Worm (Caenorhabditis elegans) whole organism, midembryonic: ENCODE measurements around the gene phy-4.

Experiments
- T22C8.4 ChIP-seq: fragments of 200-800 bp; sonication (Bioruptor generic); IDR thresholded peaks from 2 replicates; pipeline ENCODE4 v1.3.6; 2022; ENCODE audit warnings: missing genetic modification characterization, missing compliant biosample characterization
- cog-1 ChIP-seq: sonication (generic microtip); optimal IDR thresholded peaks from 2 replicates; lab custom pipeline; 2016; ENCODE audit warnings: missing genetic modification characterization, missing compliant biosample characterization
- flt-1 ChIP-seq: fragments of 200-800 bp; sonication (Bioruptor generic); IDR thresholded peaks from 2 replicates; pipeline ENCODE4 v1.3.6; 2022; ENCODE audit warnings: missing genetic modification characterization, missing compliant biosample characterization
- klf-2 ChIP-seq: fragments of 200-800 bp; sonication (Bioruptor generic); conservative IDR thresholded peaks from 2 replicates; pipeline ENCODE4 v1.3.6; 2022; ENCODE audit warnings: missing genetic modification reagents, missing genetic modification characterization, missing compliant biosample characterization
- med-1 ChIP-seq: sonication (generic microtip); optimal IDR thresholded peaks from 2 replicates; lab custom pipeline; 2017; ENCODE audit warnings: missing genetic modification characterization, mild to moderate bottlenecking, missing compliant biosample characterization, antibody characterized with exemption, missing genetic modification reagents; ENCODE audit not compliant: insufficient read depth
- ref-1 ChIP-seq: fragments of 200-800 bp; sonication (Bioruptor generic); conservative IDR thresholded peaks from 2 replicates; pipeline ENCODE4 v1.3.6; 2022; ENCODE audit warnings: missing genetic modification reagents, missing genetic modification characterization, missing compliant biosample characterization
- tab-1 ChIP-seq: fragments of 200-800 bp; sonication (Bioruptor generic); IDR thresholded peaks from 2 replicates; pipeline ENCODE4 v1.3.6; 2022; ENCODE audit warnings: missing genetic modification characterization, missing compliant biosample characterization
- ztf-23 ChIP-seq: fragments of 200-800 bp; sonication (Bioruptor generic); IDR thresholded peaks from 2 replicates; pipeline ENCODE4 v1.3.6; 2022; ENCODE audit warnings: missing genetic modification reagents, missing genetic modification characterization, missing compliant biosample characterization
- ztf-29 ChIP-seq: fragments of 200-800 bp; sonication (Bioruptor generic); IDR thresholded peaks from 2 replicates; pipeline ENCODE4 v1.3.6; 2022; ENCODE audit warnings: missing genetic modification reagents, missing genetic modification characterization, missing compliant biosample characterization

phy-4 gene

DNA sequence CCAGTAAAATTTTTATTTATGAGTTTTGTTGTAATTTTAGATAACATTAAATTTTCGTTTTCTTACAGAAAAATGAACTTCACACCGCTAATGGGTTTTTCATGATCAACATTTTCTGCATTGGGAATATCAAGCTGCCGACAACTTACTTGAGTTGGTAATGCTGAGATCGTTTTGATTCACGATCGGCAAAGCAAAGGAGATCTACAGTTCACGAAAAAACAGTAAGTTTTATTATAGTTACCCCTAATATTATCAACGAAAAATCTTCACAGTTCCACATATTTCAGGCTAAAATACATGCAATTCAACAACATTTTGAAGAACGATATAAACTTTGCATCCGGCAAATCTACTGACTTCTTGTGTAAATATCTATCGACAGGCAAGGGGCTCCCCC is 30.9 kb downstream of the phy-4 start, which contains the start of gene Y43F8B.22:
Gene Y43F8B.22, plus strand, starts transcription at position 301 of the 400 bp plus-strand sequence.
- TF ChIP-seq tab-1 (GFP tag; lab: Robert Waterston, UW), result no peak
- TF ChIP-seq flt-1 (GFP tag; lab: Robert Waterston, UW), result no peak
- no peak for TF ChIP-seq ztf-23
- TF ChIP-seq klf-2, result no peak
- no peak for TF ChIP-seq T22C8.4 (GFP tag; lab: Robert Waterston, UW)
- no peak for TF ChIP-seq med-1
- no peak for TF ChIP-seq cog-1 (tag; lab: Kevin White, UChicago)
- no peak for TF ChIP-seq ref-1 (GFP tag; lab: Robert Waterston, UW)
- TF ChIP-seq ztf-29 (GFP tag; lab: Robert Waterston, UW), result no peak

DNA sequence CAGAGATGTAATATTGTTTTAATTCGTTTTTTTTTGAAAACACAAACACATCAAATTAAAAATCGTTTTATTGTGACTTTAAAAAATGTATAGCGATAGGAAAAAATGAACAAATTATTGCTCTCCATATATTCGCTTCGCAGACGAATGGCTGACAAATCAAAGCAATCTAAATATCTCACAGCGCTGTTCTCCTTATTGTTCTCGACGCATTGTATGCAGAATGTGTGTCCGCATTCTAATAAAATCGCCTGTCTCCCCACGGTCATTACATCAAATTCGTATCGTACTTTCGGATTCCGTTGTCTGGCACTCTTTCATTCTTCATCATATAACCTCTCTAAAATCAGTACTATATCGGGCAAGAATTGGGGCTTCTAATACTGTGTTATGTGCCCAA is 35.6 kb downstream of the phy-4 start, which contains the start of gene Y43F8B.9:
Gene Y43F8B.9, plus strand, starts transcription at position 301 of the 400 bp plus-strand sequence.
- TF ChIP-seq med-1 (no peak), ref-1 (GFP tag; lab: Robert Waterston, UW) (no peak), flt-1 (GFP tag; lab: Robert Waterston, UW) (no peak), ztf-23 (no peak), tab-1 (GFP tag; lab: Robert Waterston, UW) (no peak), cog-1 (tag; lab: Kevin White, UChicago) (no peak), T22C8.4 (GFP tag; lab: Robert Waterston, UW) (no peak), ztf-29 (GFP tag; lab: Robert Waterston, UW) (no peak), klf-2 (no peak)

DNA sequence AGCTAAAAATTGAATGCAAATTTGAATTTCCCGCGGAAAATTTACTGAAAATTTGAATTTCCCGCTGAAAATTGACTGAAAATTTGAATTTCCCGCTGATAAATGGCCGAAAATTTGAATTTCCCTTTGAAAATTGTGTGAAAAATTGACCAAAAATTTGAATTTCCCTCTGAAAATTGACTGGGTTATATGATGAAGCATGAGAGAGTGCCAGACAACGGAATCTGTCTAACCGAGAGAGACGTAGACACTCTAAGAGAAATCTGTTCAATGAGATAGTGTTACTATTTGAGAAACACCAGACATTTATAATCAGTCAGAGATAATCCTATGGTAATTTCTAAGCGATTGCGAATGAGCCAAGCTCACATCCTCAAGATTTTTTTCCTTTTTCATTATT is 36.1 kb downstream of the phy-4 start:
- TF ChIP-seq med-1, result no peak
- TF ChIP-seq tab-1 (GFP tag; lab: Robert Waterston, UW), result no peak
- TF ChIP-seq ztf-23, result no peak
- TF ChIP-seq ref-1 (GFP tag; lab: Robert Waterston, UW), result no peak
- TF ChIP-seq klf-2, result no peak
- TF ChIP-seq ztf-29 (GFP tag; lab: Robert Waterston, UW), result no peak
- no peak for TF ChIP-seq cog-1 (tag; lab: Kevin White, UChicago)
- no peak for TF ChIP-seq flt-1 (GFP tag; lab: Robert Waterston, UW)
- TF ChIP-seq T22C8.4 (GFP tag; lab: Robert Waterston, UW), result no peak

DNA sequence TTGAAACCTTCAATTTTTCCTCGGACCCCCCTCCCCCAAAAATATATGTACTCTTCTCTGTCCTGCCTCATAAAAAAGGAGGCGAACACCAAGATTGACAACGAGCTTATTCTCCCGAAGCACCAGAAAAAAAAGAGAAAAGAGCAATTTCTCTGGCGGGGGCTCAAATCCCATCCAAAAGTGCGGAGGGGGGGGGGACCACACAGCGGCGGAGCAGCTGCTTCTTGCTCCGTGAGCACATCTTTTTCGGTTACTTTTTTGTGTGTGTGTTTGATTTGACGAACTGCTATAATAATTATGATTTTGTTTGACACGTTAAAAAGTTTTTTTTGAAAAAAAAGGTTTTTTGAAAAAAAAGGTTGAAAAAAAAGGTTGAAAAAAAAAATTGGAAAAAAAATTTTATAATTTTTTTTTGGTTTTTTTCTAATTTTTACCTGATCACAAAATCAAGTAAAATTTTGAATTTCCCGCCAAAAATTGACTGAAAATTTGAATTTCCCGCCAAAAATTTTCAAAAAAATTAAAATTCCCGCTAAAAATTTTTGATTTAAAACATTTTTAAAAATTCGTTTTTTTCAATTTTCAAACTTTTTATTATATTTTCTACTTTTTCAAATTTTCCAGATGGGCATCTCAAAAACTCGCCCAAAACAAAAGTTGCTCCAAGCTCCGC is 39.5 kb downstream of the phy-4 start, which contains the start of gene Y43F8B.10:
Gene Y43F8B.10, plus strand, starts transcription at position 623 of the 673 bp plus-strand sequence.
- no peak for TF ChIP-seq ref-1 (GFP tag; lab: Robert Waterston, UW)

DNA sequence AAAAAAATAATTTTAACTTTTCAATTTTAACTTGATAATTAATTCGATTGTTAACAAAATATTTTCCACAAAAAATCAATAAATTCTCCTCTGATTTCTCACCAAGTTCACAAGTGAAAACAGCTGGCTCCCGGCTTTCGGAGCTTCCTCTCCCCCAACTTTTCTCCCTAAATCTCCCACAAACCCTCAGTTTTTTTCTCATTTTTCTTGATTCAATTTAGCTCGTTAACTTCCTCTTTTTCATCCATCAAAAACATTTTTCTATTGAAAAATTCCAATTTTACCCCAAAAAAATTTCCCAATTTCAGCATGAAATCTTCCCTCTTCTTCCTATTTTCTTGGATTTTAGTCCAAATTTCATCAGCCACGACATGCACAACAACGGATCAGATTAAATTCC is 43.1 kb downstream of the phy-4 start, which contains the start of gene Y43F8B.11:
Gene Y43F8B.11, plus strand, starts transcription at position 301 of the 400 bp plus-strand sequence.
- TF ChIP-seq ztf-23, result no peak
- TF ChIP-seq tab-1 (GFP tag; lab: Robert Waterston, UW), result no peak
- TF ChIP-seq cog-1 (tag; lab: Kevin White, UChicago), result no peak
- TF ChIP-seq ztf-29 (GFP tag; lab: Robert Waterston, UW), result no peak
- TF ChIP-seq T22C8.4 (GFP tag; lab: Robert Waterston, UW), result no peak
- TF ChIP-seq med-1, result no peak
- TF ChIP-seq flt-1 (GFP tag; lab: Robert Waterston, UW), result no peak
- TF ChIP-seq klf-2, result no peak
- no peak for TF ChIP-seq ref-1 (GFP tag; lab: Robert Waterston, UW)

DNA sequence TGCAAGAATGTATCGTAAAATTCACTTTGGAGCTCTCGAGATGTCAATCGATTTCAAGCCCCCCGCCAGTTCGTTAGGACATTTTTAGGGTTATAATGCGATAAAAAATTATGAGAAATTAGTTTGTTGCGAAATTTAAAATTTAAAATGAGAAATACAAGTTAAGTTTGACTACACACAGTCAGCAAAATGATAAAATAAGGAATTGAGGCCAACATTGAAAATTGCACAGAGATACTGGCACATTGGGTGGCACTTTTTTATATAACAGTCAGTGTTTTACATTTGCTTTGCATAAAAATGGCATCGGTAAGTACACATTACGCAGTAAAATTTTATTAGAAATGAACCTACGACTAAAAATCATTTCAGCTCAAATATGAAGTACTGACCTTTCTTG is 45.4 kb downstream of the phy-4 start, which contains the start of gene Y43F8B.12:
Gene Y43F8B.12, plus strand, starts transcription at position 301 of the 400 bp plus-strand sequence.
- no peak for TF ChIP-seq flt-1 (GFP tag; lab: Robert Waterston, UW)
- no peak for TF ChIP-seq tab-1 (GFP tag; lab: Robert Waterston, UW)
- no peak for TF ChIP-seq cog-1 (tag; lab: Kevin White, UChicago)
- no peak for TF ChIP-seq ref-1 (GFP tag; lab: Robert Waterston, UW)
- TF ChIP-seq ztf-23, result no peak
- no peak for TF ChIP-seq med-1
- TF ChIP-seq T22C8.4 (GFP tag; lab: Robert Waterston, UW), result no peak
- no peak for TF ChIP-seq ztf-29 (GFP tag; lab: Robert Waterston, UW)
- TF ChIP-seq klf-2, result no peak

DNA sequence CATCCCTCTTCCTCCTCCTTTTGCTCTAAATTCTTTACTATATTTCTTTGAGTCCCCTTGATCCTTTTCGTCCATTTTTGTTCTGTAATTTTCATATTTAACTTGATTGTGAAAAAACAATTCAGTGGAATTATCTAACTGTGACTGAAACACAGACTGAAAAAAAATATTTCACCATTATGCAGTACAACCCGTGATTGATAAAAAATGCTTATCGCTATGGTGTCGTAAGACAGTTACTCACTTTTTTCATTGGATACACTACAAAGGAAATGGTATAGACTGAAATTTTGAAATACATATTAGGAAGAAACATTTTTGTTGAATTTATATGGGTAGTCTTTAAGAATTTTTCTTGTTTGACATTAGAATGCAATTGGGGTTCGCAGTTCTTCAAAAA is 45.9 kb downstream of the phy-4 start, which contains the start of gene Y43F8B.23:
Gene Y43F8B.23, minus strand, starts transcription at position 75 of the 400 bp plus-strand sequence.
- TF ChIP-seq cog-1 (tag; lab: Kevin White, UChicago), result no peak
- no peak for TF ChIP-seq T22C8.4 (GFP tag; lab: Robert Waterston, UW)
- no peak for TF ChIP-seq tab-1 (GFP tag; lab: Robert Waterston, UW)
- no peak for TF ChIP-seq flt-1 (GFP tag; lab: Robert Waterston, UW)
- no peak for TF ChIP-seq ref-1 (GFP tag; lab: Robert Waterston, UW)
- TF ChIP-seq klf-2, result no peak
- no peak for TF ChIP-seq ztf-23
- TF ChIP-seq med-1, result no peak
- TF ChIP-seq ztf-29 (GFP tag; lab: Robert Waterston, UW), result no peak

DNA sequence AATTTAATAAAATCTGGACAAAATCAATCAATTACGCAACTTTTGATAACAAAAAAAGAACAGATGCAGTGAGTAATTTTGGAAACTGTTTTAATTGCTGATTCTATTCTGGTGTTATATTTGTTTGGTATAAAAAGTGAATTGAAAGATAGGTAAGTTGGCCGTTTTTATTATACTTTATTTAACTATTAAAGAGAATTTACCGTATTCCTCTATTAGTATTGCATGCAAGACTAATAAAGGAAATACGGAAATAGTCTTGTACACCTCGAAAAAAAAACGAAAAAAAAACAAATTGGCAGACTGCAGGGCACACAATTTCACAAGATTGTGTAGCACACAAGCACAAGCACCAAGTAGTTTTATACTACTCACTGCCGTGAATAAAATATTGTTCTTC is 50.8 kb downstream of the phy-4 start, which contains the start of gene Y43F8B.25:
Gene Y43F8B.25, plus strand, starts transcription at position 301 of the 400 bp plus-strand sequence.
- TF ChIP-seq tab-1 (GFP tag; lab: Robert Waterston, UW) (no peak), klf-2 (no peak), med-1 (no peak), ztf-23 (no peak), T22C8.4 (GFP tag; lab: Robert Waterston, UW) (no peak), ztf-29 (GFP tag; lab: Robert Waterston, UW) (no peak), flt-1 (GFP tag; lab: Robert Waterston, UW) (no peak), cog-1 (tag; lab: Kevin White, UChicago) (no peak), ref-1 (GFP tag; lab: Robert Waterston, UW) (no peak)
